Worm (Caenorhabditis elegans) whole organism, L3 larva: ENCODE measurements around the gene Y39B6A.43.

Source experiments
- aly-2 ChIP-seq: fragments of 150-350 bp; optimal IDR thresholded peaks from 2 replicates; lab custom pipeline; 2014; ENCODE audit warnings: missing biosample characterization, missing genetic modification characterization
- ceh-82 ChIP-seq: fragments of 150-350 bp; optimal IDR thresholded peaks from 2 replicates; lab custom pipeline; 2014; ENCODE audit warnings: missing biosample characterization, missing genetic modification characterization
- egl-27 ChIP-seq: sonication (generic microtip); optimal IDR thresholded peaks from 4 replicates; lab custom pipeline; 2017; ENCODE audit warnings: missing biosample characterization, missing genetic modification reagents, missing genetic modification characterization
- elt-3 ChIP-seq, 3 experiments: fragments of 150-350 bp in 1 of 3; sonication (generic microtip) in 2 of 3; optimal IDR thresholded peaks; 2 replicates in 2 of 3; 4 replicates in 1 of 3; lab custom pipeline; 2014 to 2017; ENCODE audit warnings: missing biosample characterization in 3 of 3, missing genetic modification characterization in 3 of 3
- fkh-10 ChIP-seq: sonication (generic microtip); optimal IDR thresholded peaks from 2 replicates; lab custom pipeline; 2017; ENCODE audit warnings: missing biosample characterization, missing genetic modification reagents, missing genetic modification characterization
- lin-15B ChIP-seq: fragments of 150-350 bp; optimal IDR thresholded peaks from 2 replicates; lab custom pipeline; 2014; ENCODE audit warnings: missing biosample characterization, missing genetic modification characterization
- skn-1 ChIP-seq: fragments of 150-350 bp; optimal IDR thresholded peaks from 2 replicates; lab custom pipeline; 2014; ENCODE audit warnings: missing biosample characterization, missing genetic modification characterization

ce11 chrV:18990238-18990901, 22.7 kb upstream of the Y39B6A.43 start, which contains the start of the genes reps-1 and Y39B6A.37:
- no peak for TF ChIP-seq elt-3 (tag; optimal IDR thresholded peaks at IDR 0.05; lab: Kevin White, UChicago)
- no peak for TF ChIP-seq aly-2 (tag; lab: Kevin White, UChicago)
- no peak for TF ChIP-seq egl-27 (tag; lab: Kevin White, UChicago)
- TF ChIP-seq ceh-82 = no peak
- no peak for TF ChIP-seq skn-1 (tag; lab: Kevin White, UChicago)
- TF ChIP-seq fkh-10 (GFP tag; lab: Kevin White, UChicago) = peak; percentile 2
- peak; percentile 61 for TF ChIP-seq lin-15B (tag; lab: Kevin White, UChicago)
